Worm (Caenorhabditis elegans) whole organism, L4 larva: ENCODE measurements around the gene cubn-1.

Source experiments
- F10B5.3 ChIP-seq: sonication (generic microtip); optimal IDR thresholded peaks from 2 replicates; lab custom pipeline; 2016; ENCODE audit warnings: mild to moderate bottlenecking, missing genetic modification characterization, missing compliant biosample characterization
- daf-8 ChIP-seq: fragments of 200-800 bp; sonication (Bioruptor generic); IDR thresholded peaks from 2 replicates; pipeline ENCODE4 v1.3.6; 2022; ENCODE audit warnings: missing genetic modification characterization, missing compliant biosample characterization
- nhr-41 ChIP-seq: fragments of 200-800 bp; sonication (Bioruptor generic); IDR thresholded peaks from 2 replicates; pipeline ENCODE4 v1.3.6; 2022; ENCODE audit warnings: missing genetic modification reagents, missing genetic modification characterization, missing compliant biosample characterization
- unc-62 ChIP-seq, 3 experiments: fragments of 150-350 bp in 1 of 3; sonication (generic microtip); optimal IDR thresholded peaks in 2 of 3; peaks in 1 of 3; 1 replicate in 1 of 3; 2 replicates in 2 of 3; lab custom pipeline; 2014 to 2017; ENCODE audit warnings: missing biosample characterization in 3 of 3, missing genetic modification characterization in 3 of 3, missing genetic modification reagents in 3 of 3, missing genotype in 1 of 3
- zag-1 ChIP-seq: fragments of 150-350 bp; optimal IDR thresholded peaks from 2 replicates; lab custom pipeline; 2014; ENCODE audit warnings: missing biosample characterization, missing genetic modification characterization

DNA sequence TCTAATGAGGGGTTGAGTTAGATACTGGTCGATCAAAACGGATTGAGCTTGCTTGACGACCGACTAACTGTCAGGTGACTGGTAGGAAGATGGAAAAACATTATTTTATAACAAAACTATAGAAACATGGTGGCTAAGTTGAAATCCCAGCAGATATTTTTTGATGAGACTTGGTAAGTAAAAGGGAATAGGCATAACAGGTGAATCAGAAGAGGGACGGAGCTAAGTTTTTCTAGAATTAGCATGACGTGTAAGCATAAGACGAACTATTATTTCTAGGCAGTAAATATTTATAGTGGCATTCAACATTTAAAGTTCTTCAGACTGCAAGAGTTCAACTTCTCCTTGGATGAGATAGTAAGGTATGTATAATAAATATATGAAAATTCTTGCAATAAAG lies 33.4 kb downstream of the cubn-1 start, which contains the start of gene F56H9.8:
- TF ChIP-seq nhr-41 (GFP tag; lab: Robert Waterston, UW) (no peak), unc-62 (GFP tag; optimal IDR thresholded peaks at IDR 0.05 in 1 of 2; lab: Kevin White, UChicago) (no peak), unc-62 (tag; optimal IDR thresholded peaks at IDR 0.05; lab: Kevin White, UChicago) (no peak), zag-1 (tag; lab: Kevin White, UChicago) (no peak), daf-8 (no peak), F10B5.3 (tag; lab: Kevin White, UChicago) (no peak)
